Fruit fly (Drosophila melanogaster) whole organism, pupa: Measurements from ENCODE around the gene CG7772.

Source experiments
- CG10348 ChIP-seq: fragments of 200-800 bp; sonication (Bioruptor generic); IDR thresholded peaks from 2 replicates; pipeline ENCODE4 v1.3.6; 2022; ENCODE audit warnings: missing biosample characterization, missing genetic modification characterization
- CG12605 ChIP-seq: fragments of 200-800 bp; sonication (Bioruptor generic); IDR thresholded peaks from 2 replicates; pipeline ENCODE4 v1.3.6; 2022; ENCODE audit warnings: missing biosample characterization, missing genetic modification characterization
- CG13204 ChIP-seq: fragments of 200-800 bp; sonication (Bioruptor generic); optimal IDR thresholded peaks from 2 replicates; lab custom pipeline; 2018; ENCODE audit warnings: missing biosample characterization, mild to moderate bottlenecking, missing genetic modification characterization, moderate library complexity
- CG14655 ChIP-seq: fragments of 200-800 bp; sonication (Bioruptor generic); optimal IDR thresholded peaks from 3 replicates; lab custom pipeline; 2017; ENCODE audit warnings: mild to moderate bottlenecking, missing biosample characterization, missing genetic modification reagents, missing genetic modification characterization
- CG15710 ChIP-seq: fragments of 200-800 bp; sonication (Bioruptor generic); optimal IDR thresholded peaks from 2 replicates; lab custom pipeline; 2018; ENCODE audit warnings: missing biosample characterization, mild to moderate bottlenecking, missing genetic modification characterization, moderate library complexity
- CG17806 ChIP-seq: fragments of 200-800 bp; sonication (Bioruptor generic); optimal IDR thresholded peaks from 2 replicates; lab custom pipeline; 2018; ENCODE audit warnings: missing biosample characterization, mild to moderate bottlenecking, missing genetic modification characterization, moderate library complexity
- CG32121 ChIP-seq: fragments of 200-800 bp; sonication (Bioruptor generic); IDR thresholded peaks from 2 replicates; pipeline ENCODE4 v1.3.6; 2022; ENCODE audit warnings: missing biosample characterization, missing genetic modification characterization
- CG34367 ChIP-seq: fragments of 200-800 bp; sonication (Bioruptor generic); optimal IDR thresholded peaks from 2 replicates; lab custom pipeline; 2018; ENCODE audit warnings: missing biosample characterization, mild to moderate bottlenecking, missing genetic modification characterization
- CG4496 ChIP-seq: fragments of 200-800 bp; sonication (Bioruptor generic); IDR thresholded peaks from 3 replicates; pipeline ENCODE4 v1.3.6; 2022; ENCODE audit warnings: missing biosample characterization, missing genetic modification characterization
- CG8159 ChIP-seq: fragments of 200-800 bp; sonication (Bioruptor generic); optimal IDR thresholded peaks from 3 replicates; lab custom pipeline; 2018; ENCODE audit warnings: missing biosample characterization, mild to moderate bottlenecking, missing genetic modification characterization, moderate library complexity
- CG8301 ChIP-seq: fragments of 200-800 bp; sonication (Bioruptor generic); optimal IDR thresholded peaks from 2 replicates; lab custom pipeline; 2018; ENCODE audit warnings: missing biosample characterization, mild to moderate bottlenecking, missing genetic modification characterization
- CG9948 ChIP-seq: fragments of 200-800 bp; sonication (Bioruptor generic); optimal IDR thresholded peaks from 2 replicates; lab custom pipeline; 2018; ENCODE audit warnings: missing biosample characterization, mild to moderate bottlenecking, missing genetic modification characterization, moderate library complexity
- D1 ChIP-seq: fragments of 200-800 bp; sonication (Bioruptor generic); optimal IDR thresholded peaks from 2 replicates; lab custom pipeline; 2018; ENCODE audit warnings: missing biosample characterization, mild to moderate bottlenecking, missing genetic modification characterization, moderate library complexity
- EcR ChIP-seq: fragments of 200-800 bp; sonication (Bioruptor generic); optimal IDR thresholded peaks from 3 replicates; lab custom pipeline; 2019; ENCODE audit warnings: missing biosample characterization, missing genetic modification characterization, mild to moderate bottlenecking, moderate library complexity, missing genetic modification reagents
- Ets98B ChIP-seq: fragments of 200-800 bp; sonication (Bioruptor generic); IDR thresholded peaks from 2 replicates; pipeline ENCODE4 v1.3.6; 2022; ENCODE audit warnings: missing biosample characterization, missing genetic modification characterization
- Pif1A ChIP-seq: fragments of 200-800 bp; sonication (Bioruptor generic); optimal IDR thresholded peaks from 3 replicates; lab custom pipeline; 2016; ENCODE audit warnings: missing biosample characterization, missing genetic modification characterization
- Pif1B ChIP-seq: fragments of 200-800 bp; sonication (Bioruptor generic); optimal IDR thresholded peaks from 3 replicates; lab custom pipeline; 2016; ENCODE audit warnings: missing biosample characterization, missing genetic modification characterization
- Snoo ChIP-seq: fragments of 200-800 bp; sonication (Bioruptor generic); optimal IDR thresholded peaks from 3 replicates; lab custom pipeline; 2017; ENCODE audit warnings: missing biosample characterization, mild to moderate bottlenecking, missing genetic modification characterization, inconsistent platforms
- fd96Ca ChIP-seq: fragments of 200-800 bp; sonication (Bioruptor generic); IDR thresholded peaks from 3 replicates; pipeline ENCODE4 v1.3.6; 2022; ENCODE audit warnings: missing biosample characterization, missing genetic modification characterization
- gl ChIP-seq: fragments of 200-800 bp; sonication (Bioruptor generic); optimal IDR thresholded peaks from 2 replicates; lab custom pipeline; 2018; ENCODE audit warnings: missing biosample characterization, mild to moderate bottlenecking, missing genetic modification characterization
- rn ChIP-seq: fragments of 200-800 bp; sonication (Bioruptor generic); IDR thresholded peaks from 2 replicates; pipeline ENCODE4 v1.3.6; 2022; ENCODE audit warnings: missing biosample characterization, missing genetic modification characterization

CG7772 gene

DNA sequence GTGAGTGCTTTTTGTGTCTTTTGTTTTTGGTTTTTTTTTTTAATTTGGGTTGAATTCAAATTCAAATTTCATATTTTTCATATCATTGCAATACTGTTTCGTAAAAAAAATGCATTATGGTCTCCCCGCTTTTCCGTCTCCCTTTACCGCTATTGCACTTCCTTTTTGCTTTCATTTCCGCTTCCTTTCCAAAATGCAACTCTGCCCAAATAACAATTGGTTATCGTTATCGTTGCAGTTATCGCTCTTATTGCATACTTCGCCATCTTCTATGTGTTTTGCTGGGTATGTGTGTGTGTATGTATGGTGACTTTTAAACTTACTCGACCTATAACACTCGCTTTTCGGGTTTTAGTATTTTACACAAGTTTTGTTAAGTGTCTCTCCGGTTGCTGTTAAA, 42.0 kb downstream of the CG7772 start:
- TF ChIP-seq fd96Ca (GFP tag; lab: Robert Waterston, UW) (no peak), CG34367 (tag; lab: Kevin White, UChicago) (no peak), gl (tag; lab: Kevin White, UChicago) (no peak), Snoo (tag; lab: Kevin White, UChicago) (no peak), CG17806 (tag; lab: Kevin White, UChicago) (no peak), CG9948 (tag; lab: Kevin White, UChicago) (no peak), Pif1B (GFP tag; lab: Kevin White, UChicago) (no peak), rn (GFP tag; lab: Robert Waterston, UW) (no peak), CG15710 (tag; lab: Kevin White, UChicago) (no peak), CG8301 (tag; lab: Kevin White, UChicago) (no peak), CG4496 (GFP tag; lab: Robert Waterston, UW) (no peak), EcR (no peak), CG13204 (GFP tag; lab: Kevin White, UChicago) (no peak), CG8159 (tag; lab: Kevin White, UChicago) (no peak), Ets98B (GFP tag; lab: Robert Waterston, UW) (no peak), CG32121 (GFP tag; lab: Robert Waterston, UW) (no peak), Pif1A (GFP tag; lab: Kevin White, UChicago) (no peak), CG14655 (GFP tag; lab: Kevin White, UChicago) (no peak)

DNA sequence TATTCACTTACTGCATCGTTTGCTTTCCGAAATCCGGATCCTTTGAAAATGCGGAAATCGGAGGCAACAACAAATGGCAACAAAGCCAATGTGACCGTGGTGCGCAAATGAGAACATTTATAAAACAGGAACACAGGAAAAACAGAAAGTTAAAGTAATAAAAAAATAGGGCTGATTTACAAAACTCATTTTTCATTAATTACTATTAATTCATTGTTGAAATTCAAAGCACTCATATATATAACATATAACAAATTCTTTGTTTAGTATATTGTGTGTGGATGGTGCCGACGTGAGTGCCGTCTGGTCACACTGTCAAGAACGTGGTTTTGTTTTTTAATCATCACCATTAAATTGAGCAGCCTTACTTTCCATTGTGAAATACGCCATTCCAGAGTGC, 46.4 kb downstream of the CG7772 start, which contains the start of the genes Arp8 and CG6769:
TSS of gene Arp8 (minus strand) at position 90 of the 400 bp plus-strand sequence.
TSS of gene CG6769 (plus strand) at position 292 of the 400 bp plus-strand sequence.
- no peak for TF ChIP-seq EcR
- TF ChIP-seq CG10348 (GFP tag; lab: Robert Waterston, UW): no peak
- no peak for TF ChIP-seq CG8159 (tag; lab: Kevin White, UChicago)
- no peak for TF ChIP-seq Snoo (tag; lab: Kevin White, UChicago)
- no peak for TF ChIP-seq fd96Ca (GFP tag; lab: Robert Waterston, UW)
- no peak for TF ChIP-seq CG14655 (GFP tag; lab: Kevin White, UChicago)
- TF ChIP-seq gl (tag; lab: Kevin White, UChicago): no peak
- TF ChIP-seq CG34367 (tag; lab: Kevin White, UChicago): no peak
- TF ChIP-seq Pif1A (GFP tag; lab: Kevin White, UChicago): no peak
- no peak for TF ChIP-seq D1 (tag; lab: Kevin White, UChicago)
- no peak for TF ChIP-seq CG32121 (GFP tag; lab: Robert Waterston, UW)
- TF ChIP-seq CG8301 (tag; lab: Kevin White, UChicago): no peak
- TF ChIP-seq CG12605 (GFP tag; lab: Robert Waterston, UW): no peak
- no peak for TF ChIP-seq CG4496 (GFP tag; lab: Robert Waterston, UW)
- TF ChIP-seq Ets98B (GFP tag; lab: Robert Waterston, UW): no peak
- TF ChIP-seq CG15710 (tag; lab: Kevin White, UChicago): no peak
- TF ChIP-seq CG9948 (tag; lab: Kevin White, UChicago): no peak
- TF ChIP-seq rn (GFP tag; lab: Robert Waterston, UW): no peak

DNA sequence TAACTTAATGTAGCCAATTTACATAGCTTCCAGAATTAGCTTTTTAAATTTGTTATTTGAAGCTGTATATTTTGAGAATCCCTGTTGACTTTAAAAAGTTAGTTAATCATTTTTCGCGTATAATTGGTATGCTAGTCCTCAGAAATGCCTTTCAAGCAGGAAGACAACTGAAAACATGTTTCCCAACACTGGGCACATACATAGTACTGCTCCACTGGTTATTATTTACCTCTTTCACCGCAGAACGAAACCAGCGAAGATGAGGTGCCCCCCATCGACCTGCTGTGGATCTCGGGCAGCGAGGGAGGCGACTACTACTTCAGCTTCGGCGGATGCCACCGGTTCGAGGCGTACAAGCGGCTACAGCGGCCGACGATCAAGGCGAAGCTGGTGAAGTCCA, 49.3 kb downstream of the CG7772 start:
- TF ChIP-seq CG9948 (tag; lab: Kevin White, UChicago) (no peak), CG13204 (GFP tag; lab: Kevin White, UChicago) (no peak), CG4496 (GFP tag; lab: Robert Waterston, UW) (no peak), CG17806 (tag; lab: Kevin White, UChicago) (no peak), CG34367 (tag; lab: Kevin White, UChicago) (no peak), D1 (tag; lab: Kevin White, UChicago) (no peak), Ets98B (GFP tag; lab: Robert Waterston, UW) (no peak), CG15710 (tag; lab: Kevin White, UChicago) (no peak), CG8301 (tag; lab: Kevin White, UChicago) (no peak), CG10348 (GFP tag; lab: Robert Waterston, UW) (no peak), Snoo (tag; lab: Kevin White, UChicago) (no peak), Pif1A (GFP tag; lab: Kevin White, UChicago) (no peak), CG14655 (GFP tag; lab: Kevin White, UChicago) (no peak), EcR (no peak)
- TF ChIP-seq, all 21 proteins: peak for 0

DNA sequence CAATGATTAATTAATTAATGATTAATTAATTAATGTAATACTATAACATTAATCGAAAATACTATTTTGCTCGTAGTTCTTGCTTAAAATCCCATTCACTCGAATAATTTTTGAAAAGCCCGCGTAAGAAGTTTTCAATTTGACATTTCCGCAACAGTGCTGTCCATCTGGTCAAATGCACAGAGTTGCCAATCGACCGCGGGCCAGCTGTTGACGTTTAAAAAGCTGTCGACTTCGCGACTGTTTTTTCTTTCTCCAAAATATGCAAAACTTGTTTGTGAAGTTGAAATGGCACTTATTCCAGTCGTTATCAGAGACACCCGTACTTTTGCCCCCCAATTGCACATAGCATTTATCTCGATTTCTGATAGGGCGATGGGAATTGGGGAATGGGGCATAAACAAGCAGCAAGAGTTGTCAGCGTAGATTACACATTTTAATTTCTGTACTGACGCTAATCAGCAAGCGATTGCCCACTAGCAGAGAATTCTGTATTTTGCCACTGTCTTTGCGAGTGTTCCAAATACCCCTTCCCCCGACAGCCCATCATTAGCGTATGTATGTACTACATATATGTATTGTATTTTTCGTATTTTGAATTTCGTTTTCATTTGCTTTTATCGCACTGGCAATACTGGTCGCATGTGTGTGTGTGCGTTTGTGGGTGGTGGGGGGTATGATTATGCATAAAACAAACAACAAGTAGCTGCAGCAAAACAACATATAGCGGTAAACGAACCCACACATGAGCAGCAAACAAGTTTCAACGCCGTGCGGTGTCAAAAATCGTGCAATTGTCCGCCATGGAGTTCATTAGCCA, 50.4 kb downstream of the CG7772 start, which contains the start of gene Srx:
TSS of gene Srx (plus strand) at position 517 of the 820 bp plus-strand sequence.
- TF ChIP-seq CG8301 (tag; lab: Kevin White, UChicago): no peak
- TF ChIP-seq CG15710 (tag; lab: Kevin White, UChicago): peak; percentile 23
- TF ChIP-seq CG4496 (GFP tag; lab: Robert Waterston, UW): peak; percentile 65; the same call in 1 of the 3 replicates
- no peak for TF ChIP-seq gl (tag; lab: Kevin White, UChicago)
- TF ChIP-seq Snoo (tag; lab: Kevin White, UChicago): no peak
- TF ChIP-seq EcR: peak; percentile 56
- peak; percentile 20 for TF ChIP-seq CG8159 (tag; lab: Kevin White, UChicago)
- peak; percentile 35; the same call in 1 of the 2 replicates for TF ChIP-seq CG32121 (GFP tag; lab: Robert Waterston, UW)
- no peak for TF ChIP-seq CG17806 (tag; lab: Kevin White, UChicago)
- TF ChIP-seq fd96Ca (GFP tag; lab: Robert Waterston, UW): peak; percentile 36; the same call in 1 of the 3 replicates
- TF ChIP-seq CG9948 (tag; lab: Kevin White, UChicago): peak; percentile 1
- peak; percentile 37; the same call in 1 of the 2 replicates for TF ChIP-seq Ets98B (GFP tag; lab: Robert Waterston, UW)
- peak; percentile 1 for TF ChIP-seq CG34367 (tag; lab: Kevin White, UChicago)
